Worm (Caenorhabditis elegans): ENCODE measurements around the gene F59B10.5.

ce11 chrII:10501578-10501977 is 21.9 kb downstream of the F59B10.5 start:
- TF ChIP-seq sox-2 (GFP tag; IDR thresholded peaks at IDR 0.05) (no peak), pros-1 (tag; optimal IDR thresholded peaks at IDR 0.05) (no peak), T23F11.4 (GFP tag; optimal IDR thresholded peaks at IDR 0.05) (no peak)
